Worm (Caenorhabditis elegans) whole organism, L3 larva: ENCODE measurements around the gene K09E9.7.

Experiments
- ZK546.5 ChIP-seq: sonication (generic microtip); optimal IDR thresholded peaks from 2 replicates; lab custom pipeline; 2017; ENCODE audit warnings: missing biosample characterization, missing genetic modification characterization
- elt-3 ChIP-seq, 3 experiments: fragments of 150-350 bp in 1 of 3; sonication (generic microtip) in 2 of 3; optimal IDR thresholded peaks; 2 replicates in 2 of 3; 4 replicates in 1 of 3; lab custom pipeline; 2014 to 2017; ENCODE audit warnings: missing biosample characterization in 3 of 3, missing genetic modification characterization in 3 of 3
- nhr-11 ChIP-seq: fragments of 150-350 bp; optimal IDR thresholded peaks from 2 replicates; lab custom pipeline; 2014; ENCODE audit warnings: missing biosample characterization, missing genetic modification characterization
- nhr-12 ChIP-seq: fragments of 150-350 bp; optimal IDR thresholded peaks from 2 replicates; lab custom pipeline; 2014; ENCODE audit warnings: missing biosample characterization, missing genetic modification characterization

ce11 chrX:15620200-15620599 is 20.5 kb upstream of the K09E9.7 start, which contains the start of gene K09E9.1:
- no peak for TF ChIP-seq nhr-11 (tag; lab: Kevin White, UChicago)
- TF ChIP-seq ZK546.5 (tag; lab: Kevin White, UChicago), result no peak
- no peak for TF ChIP-seq nhr-12
- no peak for TF ChIP-seq elt-3 (tag; optimal IDR thresholded peaks at IDR 0.05; lab: Kevin White, UChicago)
